Worm (Caenorhabditis elegans) whole organism, young adult: ENCODE results near the gene ufd-2.

Experiments
- K12H6.12 ChIP-seq: fragments of 200-800 bp; sonication (Bioruptor generic); optimal IDR thresholded peaks from 2 replicates; lab custom pipeline; 2018; ENCODE audit warnings: mild to moderate bottlenecking, missing genetic modification characterization, missing compliant biosample characterization
- aptf-2 ChIP-seq: fragments of 200-800 bp; sonication (Bioruptor generic); conservative IDR thresholded peaks from 2 replicates; pipeline ENCODE4 v1.3.6; 2022; ENCODE audit warnings: missing genetic modification reagents, missing genetic modification characterization, missing compliant biosample characterization
- athp-1 ChIP-seq: sonication (generic microtip); optimal IDR thresholded peaks from 2 replicates; lab custom pipeline; 2017; ENCODE audit warnings: mild to moderate bottlenecking, missing genetic modification characterization, missing compliant biosample characterization
- dox-1 ChIP-seq: fragments of 200-800 bp; sonication (Bioruptor generic); IDR thresholded peaks from 2 replicates; pipeline ENCODE4 v1.3.6; 2022; ENCODE audit warnings: missing genetic modification reagents, missing genetic modification characterization, missing compliant biosample characterization
- him-1 ChIP-seq: sonication (generic microtip); optimal IDR thresholded peaks from 2 replicates; lab custom pipeline; 2016; ENCODE audit warnings: missing genotype, missing genetic modification reagents, missing genetic modification characterization, missing compliant biosample characterization
- lag-1 ChIP-seq: fragments of 200-800 bp; sonication (Bioruptor generic); IDR thresholded peaks from 2 replicates; pipeline ENCODE4 v1.3.6; 2022; ENCODE audit warnings: missing genetic modification reagents, missing genetic modification characterization, missing compliant biosample characterization
- let-607 ChIP-seq, 2 experiments: fragments of 200-800 bp in 1 of 2; sonication (Bioruptor generic) in 1 of 2; sonication (generic microtip) in 1 of 2; optimal IDR thresholded peaks; 2 replicates each; lab custom pipeline; 2016 to 2018; ENCODE audit warnings: mild to moderate bottlenecking in 2 of 2, missing compliant biosample characterization in 2 of 2, missing genetic modification characterization in 2 of 2, moderate library complexity in 2 of 2, missing genotype in 1 of 2
- lsl-1 ChIP-seq: fragments of 200-800 bp; sonication (Bioruptor generic); optimal IDR thresholded peaks from 2 replicates; lab custom pipeline; 2018; ENCODE audit warnings: mild to moderate bottlenecking, missing genetic modification characterization, moderate library complexity, missing compliant biosample characterization
- nfyb-1 ChIP-seq: fragments of 200-800 bp; sonication (Bioruptor generic); IDR thresholded peaks from 2 replicates; pipeline ENCODE4 v1.3.6; 2022; ENCODE audit warnings: missing genetic modification reagents, missing genetic modification characterization, missing compliant biosample characterization
- nhr-90 ChIP-seq: sonication (generic microtip); optimal IDR thresholded peaks from 2 replicates; lab custom pipeline; 2016; ENCODE audit warnings: missing genotype, mild to moderate bottlenecking, missing genetic modification characterization, missing compliant biosample characterization
- snpc-4 ChIP-seq, 5 experiments: fragments of 150-350 bp in 1 of 5; sonication (generic microtip) in 4 of 5; optimal IDR thresholded peaks; 2 replicates each; lab custom pipeline; 2014 to 2018; ENCODE audit warnings: missing genetic modification characterization in 5 of 5, missing biosample characterization in 3 of 5, antibody characterized with exemption in 2 of 5, mild to moderate bottlenecking in 2 of 5, missing compliant biosample characterization in 2 of 5, missing genotype in 2 of 5, moderate library complexity in 2 of 5, missing genetic modification reagents in 1 of 5
- unc-130 ChIP-seq: sonication (generic microtip); optimal IDR thresholded peaks from 2 replicates; lab custom pipeline; 2016; ENCODE audit warnings: missing genetic modification reagents, missing genetic modification characterization, missing compliant biosample characterization
- ztf-28 ChIP-seq: fragments of 200-800 bp; sonication (Bioruptor generic); IDR thresholded peaks from 2 replicates; pipeline ENCODE4 v1.3.6; 2022; ENCODE audit warnings: missing genetic modification reagents, missing genetic modification characterization, missing compliant biosample characterization

DNA sequence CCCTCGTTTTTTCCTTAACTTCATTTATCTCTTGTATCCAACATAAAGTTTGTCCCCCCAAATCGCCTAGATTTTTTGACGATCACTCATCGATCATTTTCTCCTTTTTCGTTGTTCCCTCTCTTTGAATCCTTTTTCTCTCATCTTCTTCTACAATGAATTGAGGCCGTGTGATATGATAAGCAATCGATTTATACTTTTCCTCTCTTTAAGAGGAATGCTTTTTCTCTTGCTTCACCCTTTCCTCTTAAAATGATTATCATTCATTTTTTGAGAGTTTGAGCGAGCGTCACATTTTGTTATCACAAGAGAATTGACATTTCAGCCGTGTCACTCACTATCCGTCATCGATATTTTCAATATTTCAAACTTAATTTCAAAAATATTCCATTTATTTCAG lies 15.5 kb downstream of the ufd-2 start, which contains the start of gene K02C4.5:
- peak; percentile 38 to 48 for TF ChIP-seq let-607 (tag; optimal IDR thresholded peaks at IDR 0.05; lab: Kevin White, UChicago)
- TF ChIP-seq snpc-4 (GFP tag; optimal IDR thresholded peaks at IDR 0.05; lab: Kevin White, UChicago), result no peak
- no peak for TF ChIP-seq snpc-4 (tag; optimal IDR thresholded peaks at IDR 0.05; lab: Kevin White, UChicago)
- no peak for TF ChIP-seq nhr-90 (tag; lab: Kevin White, UChicago)
- no peak for TF ChIP-seq ztf-28 (GFP tag; lab: Robert Waterston, UW)
- no peak for TF ChIP-seq K12H6.12 (tag; lab: Kevin White, UChicago)
- no peak for TF ChIP-seq nfyb-1 (GFP tag; lab: Robert Waterston, UW)
- TF ChIP-seq athp-1 (tag; lab: Kevin White, UChicago), result no peak
- TF ChIP-seq lsl-1, result no peak
- no peak for TF ChIP-seq unc-130 (GFP tag; lab: Kevin White, UChicago)
- no peak for TF ChIP-seq him-1 (tag; lab: Kevin White, UChicago)
- TF ChIP-seq aptf-2 (GFP tag; lab: Robert Waterston, UW), result no peak
- TF ChIP-seq lag-1 (GFP tag; lab: Robert Waterston, UW), result no peak
- TF ChIP-seq dox-1, result no peak
